Worm (Caenorhabditis elegans) whole organism, late embryonic: Measurements from ENCODE around the gene slc-5A12.

Experiments used
- Y22D7AL.16 ChIP-seq: sonication (generic microtip); optimal IDR thresholded peaks from 2 replicates; lab custom pipeline; 2016; ENCODE audit warnings: missing genetic modification characterization, missing compliant biosample characterization
- pqm-1 ChIP-seq: sonication (generic microtip); optimal IDR thresholded peaks from 2 replicates; lab custom pipeline; 2016; ENCODE audit warnings: missing genetic modification characterization, missing compliant biosample characterization
- syd-9 ChIP-seq: sonication (generic microtip); optimal IDR thresholded peaks from 2 replicates; lab custom pipeline; 2016; ENCODE audit warnings: mild to moderate bottlenecking, missing genetic modification characterization, moderate library complexity, missing compliant biosample characterization

DNA sequence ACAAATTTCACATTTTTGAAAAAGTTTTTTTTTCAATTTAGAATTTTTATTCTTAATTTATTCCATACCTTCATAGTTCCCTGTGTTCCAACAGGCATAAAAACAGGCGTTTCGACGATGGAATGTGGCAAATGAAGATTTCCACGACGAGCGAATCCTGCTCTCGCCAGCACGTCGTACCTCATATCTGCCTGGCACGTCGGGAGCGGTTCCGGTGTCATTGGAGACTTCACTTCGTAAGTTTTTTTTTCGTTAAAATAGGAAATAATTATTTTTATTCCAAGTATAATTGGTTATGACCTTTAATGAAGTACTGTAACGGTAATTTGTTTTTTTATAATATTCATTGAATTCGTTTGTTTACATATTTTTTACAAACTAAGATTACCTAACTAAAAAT lies 22.4 kb downstream of the slc-5A12 start, which contains the start of gene tgt-1:
- TF ChIP-seq pqm-1 (tag; lab: Kevin White, UChicago): no peak
- no peak for TF ChIP-seq syd-9 (tag; lab: Kevin White, UChicago)
- TF ChIP-seq Y22D7AL.16: no peak
